Worm (Caenorhabditis elegans) whole organism, L1 larva: ENCODE data around the gene jmjd-3.2.

Experiments used
- C04F5.9 ChIP-seq: sonication (generic microtip); optimal IDR thresholded peaks from 2 replicates; lab custom pipeline; 2016; ENCODE audit warnings: missing genetic modification characterization, missing compliant biosample characterization
- F16B12.6 ChIP-seq: fragments of 150-350 bp; optimal IDR thresholded peaks from 2 replicates; lab custom pipeline; 2014; ENCODE audit warnings: missing biosample characterization, missing genetic modification characterization
- ama-1 ChIP-seq: fragments of 150-350 bp; optimal IDR thresholded peaks from 2 replicates; lab custom pipeline; 2014
- blmp-1 ChIP-seq: fragments of 150-350 bp; optimal IDR thresholded peaks from 2 replicates; lab custom pipeline; 2014; ENCODE audit warnings: missing biosample characterization, missing genetic modification characterization
- ceh-8 ChIP-seq: fragments of 200-800 bp; sonication (Bioruptor generic); optimal IDR thresholded peaks from 2 replicates; lab custom pipeline; 2018; ENCODE audit warnings: mild to moderate bottlenecking, missing genetic modification characterization, moderate library complexity, missing compliant biosample characterization
- ceh-88 ChIP-seq: fragments of 200-800 bp; sonication (Bioruptor generic); IDR thresholded peaks from 2 replicates; pipeline ENCODE4 v1.3.6; 2022; ENCODE audit warnings: missing genetic modification characterization, missing compliant biosample characterization
- dsc-1 ChIP-seq: sonication (generic microtip); optimal IDR thresholded peaks from 2 replicates; lab custom pipeline; 2016; ENCODE audit warnings: mild to moderate bottlenecking, missing genetic modification characterization, missing compliant biosample characterization
- efl-1 ChIP-seq, 4 experiments: fragments of 150-350 bp; optimal IDR thresholded peaks in 3 of 4; peaks in 1 of 4; 1 replicate in 1 of 4; 2 replicates in 3 of 4; lab custom pipeline; 2014; ENCODE audit warnings: missing biosample characterization in 2 of 4, missing genetic modification characterization in 2 of 4, missing genetic modification reagents in 2 of 4
- efl-3 ChIP-seq: fragments of 200-800 bp; sonication (Bioruptor generic); optimal IDR thresholded peaks from 2 replicates; lab custom pipeline; 2018; ENCODE audit warnings: mild to moderate bottlenecking, missing genetic modification characterization, missing compliant biosample characterization
- egl-13 ChIP-seq: sonication (generic microtip); optimal IDR thresholded peaks from 2 replicates; lab custom pipeline; 2016; ENCODE audit warnings: missing genotype, missing genetic modification reagents, missing genetic modification characterization, missing compliant biosample characterization
- elt-2 ChIP-seq: sonication (generic microtip); optimal IDR thresholded peaks from 2 replicates; lab custom pipeline; 2016; ENCODE audit warnings: missing genetic modification characterization, mild to moderate bottlenecking, inconsistent platforms, missing compliant biosample characterization, missing genetic modification reagents
- ets-5 ChIP-seq: fragments of 200-800 bp; sonication (Bioruptor generic); IDR thresholded peaks from 2 replicates; pipeline ENCODE4 v1.3.6; 2022; ENCODE audit warnings: missing genetic modification characterization, missing compliant biosample characterization
- fkh-4 ChIP-seq: sonication (generic microtip); optimal IDR thresholded peaks from 2 replicates; lab custom pipeline; 2016; ENCODE audit warnings: missing compliant biosample characterization, missing genetic modification characterization, borderline replicate concordance
- fkh-8 ChIP-seq: sonication (generic microtip); optimal IDR thresholded peaks from 2 replicates; lab custom pipeline; 2016; ENCODE audit warnings: mild to moderate bottlenecking, missing genetic modification characterization, missing compliant biosample characterization
- fos-1 ChIP-seq: fragments of 150-350 bp; optimal IDR thresholded peaks from 2 replicates; lab custom pipeline; 2014; ENCODE audit warnings: missing biosample characterization, missing genetic modification characterization
- grh-1 ChIP-seq: fragments of 200-800 bp; sonication (Bioruptor generic); IDR thresholded peaks from 2 replicates; pipeline ENCODE4 v1.3.6; 2022; ENCODE audit warnings: missing genetic modification reagents, missing genetic modification characterization, missing compliant biosample characterization
- hlh-4 ChIP-seq: sonication (generic microtip); optimal IDR thresholded peaks from 2 replicates; lab custom pipeline; 2016; ENCODE audit warnings: mild to moderate bottlenecking, missing genetic modification characterization, missing compliant biosample characterization
- irx-1 ChIP-seq: sonication (generic microtip); optimal IDR thresholded peaks from 2 replicates; lab custom pipeline; 2016; ENCODE audit warnings: missing genetic modification characterization, missing compliant biosample characterization
- isw-1 ChIP-seq: fragments of 200-800 bp; sonication (Bioruptor generic); IDR thresholded peaks from 2 replicates; pipeline ENCODE4 v1.3.6; 2022; ENCODE audit warnings: missing genetic modification characterization, missing compliant biosample characterization
- lin-14 ChIP-seq: fragments of 200-800 bp; sonication (Bioruptor generic); optimal IDR thresholded peaks from 2 replicates; lab custom pipeline; 2018; ENCODE audit warnings: mild to moderate bottlenecking, missing genetic modification characterization, moderate library complexity, missing compliant biosample characterization
- lsy-2 ChIP-seq, 2 experiments: fragments of 150-350 bp; optimal IDR thresholded peaks; 2 replicates each; lab custom pipeline; 2014; ENCODE audit warnings: missing biosample characterization in 2 of 2, missing genetic modification characterization in 2 of 2
- mdl-1 ChIP-seq, 2 experiments: fragments of 150-350 bp; optimal IDR thresholded peaks; 2 replicates each; lab custom pipeline; 2014 to 2017; ENCODE audit warnings: missing biosample characterization in 2 of 2, missing genetic modification characterization in 2 of 2, inconsistent platforms in 1 of 2
- nhr-11 ChIP-seq: fragments of 150-350 bp; optimal IDR thresholded peaks from 2 replicates; lab custom pipeline; 2014; ENCODE audit warnings: missing biosample characterization, missing genetic modification characterization
- nhr-12 ChIP-seq: sonication (generic microtip); optimal IDR thresholded peaks from 2 replicates; lab custom pipeline; 2017; ENCODE audit warnings: missing biosample characterization, missing genetic modification characterization
- nhr-20 ChIP-seq: sonication (generic microtip); optimal IDR thresholded peaks from 2 replicates; lab custom pipeline; 2016; ENCODE audit warnings: mild to moderate bottlenecking, missing genetic modification characterization, missing compliant biosample characterization
- nhr-28 ChIP-seq: fragments of 150-350 bp; optimal IDR thresholded peaks from 2 replicates; lab custom pipeline; 2014; ENCODE audit warnings: missing biosample characterization, missing genetic modification characterization
- nhr-47 ChIP-seq: sonication (generic microtip); optimal IDR thresholded peaks from 2 replicates; lab custom pipeline; 2016; ENCODE audit warnings: mild to moderate bottlenecking, missing genetic modification characterization, moderate library complexity, missing compliant biosample characterization
- nhr-71 ChIP-seq: sonication (generic microtip); optimal IDR thresholded peaks from 2 replicates; lab custom pipeline; 2016; ENCODE audit warnings: mild to moderate bottlenecking, missing genetic modification characterization, moderate library complexity, missing compliant biosample characterization
- nhr-76 ChIP-seq: sonication (generic microtip); optimal IDR thresholded peaks from 2 replicates; lab custom pipeline; 2017; ENCODE audit warnings: missing biosample characterization, missing genetic modification characterization
- nhr-85 ChIP-seq: sonication (generic microtip); peaks from one replicate; lab custom pipeline; 2016; ENCODE audit warnings: missing genetic modification characterization, inconsistent platforms, missing compliant biosample characterization
- pax-3 ChIP-seq: fragments of 200-800 bp; sonication (Bioruptor generic); optimal IDR thresholded peaks from 2 replicates; lab custom pipeline; 2018; ENCODE audit warnings: mild to moderate bottlenecking, missing genetic modification characterization, moderate library complexity, missing compliant biosample characterization
- rnt-1 ChIP-seq: sonication (generic microtip); optimal IDR thresholded peaks from 2 replicates; lab custom pipeline; 2016; ENCODE audit warnings: mild to moderate bottlenecking, missing genetic modification characterization, moderate library complexity, missing compliant biosample characterization
- skn-1 ChIP-seq: fragments of 150-350 bp; optimal IDR thresholded peaks from 2 replicates; lab custom pipeline; 2014; ENCODE audit warnings: missing biosample characterization, missing genetic modification characterization
- snu-23 ChIP-seq: sonication (generic microtip); optimal IDR thresholded peaks from 2 replicates; lab custom pipeline; 2016; ENCODE audit warnings: missing genetic modification characterization, missing compliant biosample characterization
- swsn-7 ChIP-seq: sonication (generic microtip); optimal IDR thresholded peaks from 2 replicates; lab custom pipeline; 2016; ENCODE audit warnings: missing genetic modification characterization, missing compliant biosample characterization
- tbx-2 ChIP-seq: sonication (generic microtip); optimal IDR thresholded peaks from 2 replicates; lab custom pipeline; 2016; ENCODE audit warnings: missing genetic modification characterization, missing compliant biosample characterization
- unc-130 ChIP-seq: fragments of 150-350 bp; optimal IDR thresholded peaks from 2 replicates; lab custom pipeline; 2017; ENCODE audit warnings: missing biosample characterization, missing genetic modification characterization, inconsistent platforms
- xbp-1 ChIP-seq: sonication (generic microtip); optimal IDR thresholded peaks from 2 replicates; lab custom pipeline; 2016; ENCODE audit warnings: missing genetic modification characterization, missing compliant biosample characterization
- zip-4 ChIP-seq: fragments of 200-800 bp; sonication (Bioruptor generic); optimal IDR thresholded peaks from 2 replicates; lab custom pipeline; 2018; ENCODE audit warnings: mild to moderate bottlenecking, missing genetic modification characterization, moderate library complexity, missing compliant biosample characterization

The jmjd-3.2 gene

DNA sequence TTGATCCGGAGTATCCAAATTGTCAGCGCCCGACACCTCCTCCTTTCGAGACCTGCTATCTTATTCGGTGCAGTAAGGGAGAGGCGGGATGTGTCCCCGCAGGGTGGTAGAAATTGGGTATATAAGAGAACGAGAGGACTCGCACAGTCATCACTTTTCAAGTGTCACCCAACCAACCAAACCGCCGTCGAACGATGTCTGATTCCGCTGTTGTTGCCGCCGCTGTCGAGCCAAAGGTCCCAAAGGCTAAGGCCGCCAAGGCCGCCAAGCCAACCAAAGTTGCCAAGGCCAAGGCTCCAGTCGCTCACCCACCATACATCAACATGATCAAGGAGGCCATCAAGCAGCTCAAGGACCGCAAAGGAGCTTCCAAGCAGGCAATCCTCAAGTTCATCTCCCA is 41.9 kb downstream of the jmjd-3.2 start, which contains the start of gene his-24 (continued):
- TF ChIP-seq ets-5 (GFP tag; lab: Robert Waterston, UW) (no peak), C04F5.9 (tag; lab: Kevin White, UChicago) (peak; percentile 33), mdl-1 (tag; optimal IDR thresholded peaks at IDR 0.05; lab: Kevin White, UChicago) (peak in 1 of 2 experiments; percentile 46), lin-14 (GFP tag; lab: Kevin White, UChicago) (peak; percentile 89), ceh-88 (GFP tag; lab: Robert Waterston, UW) (no peak), xbp-1 (tag; lab: Kevin White, UChicago) (peak; percentile 68), efl-3 (peak; percentile 39)
- TF ChIP-seq, all 84 proteins: peak for 45

DNA sequence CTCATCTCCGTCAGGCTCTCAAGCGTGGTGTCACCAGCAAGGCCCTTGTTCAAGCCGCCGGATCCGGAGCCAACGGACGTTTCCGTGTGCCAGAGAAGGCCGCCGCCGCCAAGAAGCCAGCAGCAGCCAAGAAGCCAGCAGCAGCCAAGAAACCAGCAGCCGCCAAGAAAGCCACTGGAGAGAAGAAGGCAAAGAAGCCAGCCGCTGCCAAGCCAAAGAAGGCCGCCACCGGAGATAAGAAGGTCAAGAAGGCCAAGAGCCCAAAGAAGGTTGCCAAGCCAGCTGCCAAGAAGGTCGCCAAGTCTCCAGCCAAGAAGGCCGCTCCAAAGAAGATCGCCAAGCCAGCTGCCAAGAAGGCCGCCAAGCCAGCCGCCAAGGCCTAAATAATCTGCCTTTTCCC is 42.5 kb downstream of the jmjd-3.2 start:
- TF ChIP-seq egl-13 (tag; lab: Kevin White, UChicago) (no peak), lsy-2 (tag; optimal IDR thresholded peaks at IDR 0.05; lab: Kevin White, UChicago) (no peak), nhr-28 (no peak), xbp-1 (tag; lab: Kevin White, UChicago) (no peak), nhr-85 (no peak), nhr-76 (tag; lab: Kevin White, UChicago) (no peak), hlh-4 (no peak), ceh-8 (GFP tag; lab: Kevin White, UChicago) (no peak), fkh-4 (tag; lab: Kevin White, UChicago) (no peak), ama-1 (lab: Kevin White, UChicago) (no peak), rnt-1 (tag; lab: Kevin White, UChicago) (no peak)

- no peak for TF ChIP-seq efl-1 (optimal IDR thresholded peaks at IDR 0.05; lab: Kevin White, UChicago)
- peak in 1 of 2 experiments; percentile 20 for TF ChIP-seq efl-1 (GFP tag; optimal IDR thresholded peaks at IDR 0.05 in 1 of 2; lab: Kevin White, UChicago)
- TF ChIP-seq F16B12.6 (tag; lab: Kevin White, UChicago) = no peak
- peak; percentile 54 for TF ChIP-seq lin-14 (GFP tag; lab: Kevin White, UChicago)
- TF ChIP-seq isw-1 = no peak
- peak; percentile 68 for TF ChIP-seq ama-1 (lab: Kevin White, UChicago)
- peak; percentile 44 for TF ChIP-seq blmp-1 (tag; lab: Kevin White, UChicago)
- TF ChIP-seq zip-4 (GFP tag; lab: Kevin White, UChicago) = no peak
- peak; percentile 25 for TF ChIP-seq nhr-71 (tag; lab: Kevin White, UChicago)
- TF ChIP-seq rnt-1 (tag; lab: Kevin White, UChicago) = peak; percentile 1
- TF ChIP-seq pax-3 (tag; lab: Kevin White, UChicago) = no peak
- no peak for TF ChIP-seq irx-1 (tag; lab: Kevin White, UChicago)
- TF ChIP-seq snu-23 (GFP tag; lab: Kevin White, UChicago) = peak; percentile 17
- TF ChIP-seq grh-1 (GFP tag; lab: Robert Waterston, UW) = peak; percentile 28; the same call in 1 of the 2 replicates
- TF ChIP-seq tbx-2 (tag; lab: Kevin White, UChicago) = peak; percentile 39
- no peak for TF ChIP-seq nhr-12
- peak; percentile 80 for TF ChIP-seq nhr-85
- TF ChIP-seq, all 84 proteins: peak for 10
These were observed 43.1 kb downstream of the jmjd-3.2 start for ce11 chrX:14491103-14491502.

- TF ChIP-seq swsn-7 (peak; percentile 16), nhr-11 (tag; lab: Kevin White, UChicago) (peak; percentile 8), xbp-1 (tag; lab: Kevin White, UChicago) (no peak), dsc-1 (tag; lab: Kevin White, UChicago) (no peak), nhr-47 (tag; lab: Kevin White, UChicago) (peak; percentile 66), elt-2 (tag; lab: Kevin White, UChicago) (no peak), fkh-8 (tag; lab: Kevin White, UChicago) (peak; percentile 90), nhr-71 (tag; lab: Kevin White, UChicago) (peak; percentile 71), skn-1 (no peak), unc-130 (tag; lab: Kevin White, UChicago) (no peak), pax-3 (tag; lab: Kevin White, UChicago) (peak; percentile 33), nhr-20 (no peak), fos-1 (tag; lab: Kevin White, UChicago) (peak; percentile 1)
These were observed 44.4 kb downstream of the jmjd-3.2 start for ce11 chrX:14492441-14492840.
